Fruit fly (Drosophila melanogaster): ENCODE data around the gene CG6664.

DNA sequence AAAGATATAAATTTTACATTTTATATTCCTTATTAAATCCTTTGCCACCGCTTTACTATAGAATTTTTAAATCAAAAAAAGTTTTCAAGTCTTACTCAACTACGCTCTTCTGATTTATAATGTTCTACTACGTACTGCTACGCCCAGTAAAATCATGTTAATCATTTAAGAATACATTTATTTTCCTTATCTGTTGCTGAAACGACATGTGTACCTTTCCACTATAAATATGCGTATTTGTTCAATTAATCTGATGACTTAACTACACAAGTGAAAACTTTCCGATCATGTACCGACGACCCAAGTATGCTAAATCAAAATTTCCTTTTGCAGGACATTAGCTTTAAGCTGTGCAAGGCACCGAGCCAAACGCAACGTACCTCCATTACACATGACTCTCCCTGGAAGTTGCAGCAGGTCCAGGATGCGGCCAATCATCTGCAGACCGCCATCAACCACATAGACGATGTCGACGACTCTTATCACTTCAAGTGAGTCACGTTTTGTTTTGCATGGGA is 36.5 kb upstream of the CG6664 start:
- TF ChIP-seq CG7786 (GFP tag; optimal IDR thresholded peaks at IDR 0.05): no peak
- peak; percentile 14; the same call in 1 of the 2 replicates for TF ChIP-seq onecut (GFP tag; IDR thresholded peaks at IDR 0.05)
